Worm (Caenorhabditis elegans) whole organism, L2 larva: ENCODE data around the gene T19B10.12.

ENCODE experiments used
- ceh-16 ChIP-seq: fragments of 150-350 bp; optimal IDR thresholded peaks from 2 replicates; lab custom pipeline; 2014; ENCODE audit warnings: missing biosample characterization, missing genetic modification characterization
- ceh-82 ChIP-seq: fragments of 150-350 bp; optimal IDR thresholded peaks from 2 replicates; lab custom pipeline; 2014; ENCODE audit warnings: missing biosample characterization, missing genetic modification characterization
- crh-2 ChIP-seq: sonication (generic microtip); optimal IDR thresholded peaks from 2 replicates; lab custom pipeline; 2017; ENCODE audit warnings: missing biosample characterization, missing genetic modification characterization
- egl-27 ChIP-seq: sonication (generic microtip); optimal IDR thresholded peaks from 3 replicates; lab custom pipeline; 2017; ENCODE audit warnings: missing biosample characterization, missing genetic modification reagents, missing genetic modification characterization
- elt-3 ChIP-seq: sonication (generic microtip); optimal IDR thresholded peaks from 2 replicates; lab custom pipeline; 2017; ENCODE audit warnings: missing biosample characterization, missing genetic modification characterization
- lin-13 ChIP-seq: fragments of 150-350 bp; optimal IDR thresholded peaks from 2 replicates; lab custom pipeline; 2014; ENCODE audit warnings: missing biosample characterization, missing genetic modification reagents, missing genetic modification characterization
- mdl-1 ChIP-seq, 2 experiments: fragments of 150-350 bp in 1 of 2; sonication (generic microtip) in 1 of 2; optimal IDR thresholded peaks; 2 replicates each; lab custom pipeline; 2017; ENCODE audit warnings: missing biosample characterization in 2 of 2, missing genetic modification characterization in 2 of 2
- snpc-4 ChIP-seq: fragments of 150-350 bp; optimal IDR thresholded peaks from 2 replicates; lab custom pipeline; 2014; ENCODE audit warnings: missing biosample characterization, missing genetic modification characterization
- unc-39 ChIP-seq: fragments of 150-350 bp; optimal IDR thresholded peaks from 2 replicates; lab custom pipeline; 2014; ENCODE audit warnings: missing biosample characterization, missing genetic modification characterization
- zag-1 ChIP-seq: fragments of 150-350 bp; optimal IDR thresholded peaks from 2 replicates; lab custom pipeline; 2014; ENCODE audit warnings: missing biosample characterization, missing genetic modification characterization

DNA sequence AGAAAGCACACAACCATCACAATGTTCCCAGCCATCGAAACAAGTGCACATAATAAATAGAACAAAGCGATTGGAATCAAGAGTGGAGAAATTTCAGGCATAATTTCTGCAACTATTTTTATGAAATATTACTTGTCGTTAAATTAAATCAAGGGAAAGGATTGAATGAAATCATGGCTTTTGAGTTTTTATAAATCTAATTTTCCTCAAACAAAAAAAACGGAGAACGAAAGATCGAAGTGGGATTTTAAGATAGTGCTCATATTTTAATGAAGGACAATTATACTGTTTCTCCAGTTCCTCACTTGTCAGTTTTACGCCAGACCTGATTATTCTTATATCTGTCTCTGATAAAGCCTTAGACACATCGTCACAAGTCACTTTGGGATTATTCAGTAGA, 1.6 kb downstream of the T19B10.12 start, which contains the start of gene srsx-33:
- no peak for TF ChIP-seq ceh-16 (tag; lab: Kevin White, UChicago)
- no peak for TF ChIP-seq ceh-82 (tag; lab: Kevin White, UChicago)
- TF ChIP-seq crh-2 (tag; lab: Kevin White, UChicago), result no peak
- no peak for TF ChIP-seq mdl-1 (tag; optimal IDR thresholded peaks at IDR 0.05; lab: Kevin White, UChicago)
- no peak for TF ChIP-seq lin-13 (GFP tag; lab: Kevin White, UChicago)
- TF ChIP-seq snpc-4 (tag; lab: Kevin White, UChicago), result no peak
- TF ChIP-seq egl-27 (tag; lab: Kevin White, UChicago), result no peak
- no peak for TF ChIP-seq zag-1 (tag; lab: Kevin White, UChicago)
- TF ChIP-seq unc-39 (tag; lab: Kevin White, UChicago), result no peak
- no peak for TF ChIP-seq elt-3 (tag; lab: Kevin White, UChicago)
